Fruit fly (Drosophila melanogaster) whole organism, wandering third instar larva: ENCODE results near the gene CG43448.

Experiments used
- Abd-B ChIP-seq: fragments of >200 bp; optimal IDR thresholded peaks from 2 replicates; lab custom pipeline; 2017; ENCODE audit warnings: missing biosample characterization, missing genetic modification characterization
- CG32264 ChIP-seq: fragments of 200-800 bp; sonication (Bioruptor generic); optimal IDR thresholded peaks from 2 replicates; lab custom pipeline; 2016; ENCODE audit warnings: missing biosample characterization, missing genetic modification characterization
- CG9705 ChIP-seq: fragments of 200-800 bp; sonication (Bioruptor generic); optimal IDR thresholded peaks from 2 replicates; lab custom pipeline; 2018; ENCODE audit warnings: missing biosample characterization, mild to moderate bottlenecking, missing genetic modification characterization
- CrebA ChIP-seq: fragments of 200-800 bp; sonication (Bioruptor generic); optimal IDR thresholded peaks from 2 replicates; lab custom pipeline; 2016; ENCODE audit warnings: missing biosample characterization, mild to moderate bottlenecking, missing genetic modification characterization, borderline replicate concordance
- Dfd ChIP-seq: fragments of >200 bp; optimal IDR thresholded peaks from 2 replicates; lab custom pipeline; 2017; ENCODE audit warnings: missing biosample characterization, missing genetic modification characterization
- Dif ChIP-seq: fragments of 200-275, 200-300 bp; sonication (Bioruptor generic); optimal IDR thresholded peaks from 2 replicates; lab custom pipeline; 2018; ENCODE audit warnings: missing biosample characterization, missing genetic modification characterization; ENCODE audit not compliant: partially characterized antibody
- GATAd ChIP-seq: sonication (Bioruptor generic); optimal IDR thresholded peaks from 2 replicates; lab custom pipeline; 2016; ENCODE audit warnings: missing biosample characterization, missing genetic modification characterization
- HLH106 ChIP-seq: fragments of 200-800 bp; optimal IDR thresholded peaks from 3 replicates; lab custom pipeline; 2019; ENCODE audit warnings: missing biosample characterization, mild to moderate bottlenecking, missing genetic modification characterization, moderate library complexity
- Hnf4 ChIP-seq: fragments of 200-800 bp; sonication (Bioruptor generic); optimal IDR thresholded peaks from 2 replicates; lab custom pipeline; 2016; ENCODE audit warnings: missing biosample characterization, mild to moderate bottlenecking, missing genetic modification characterization
- Hr78 ChIP-seq: fragments of >200 bp; optimal IDR thresholded peaks from 2 replicates; lab custom pipeline; 2017; ENCODE audit warnings: missing biosample characterization, missing genetic modification characterization
- Hr83 ChIP-seq: fragments of 200-300 bp; sonication (Bioruptor generic); optimal IDR thresholded peaks from 2 replicates; lab custom pipeline; 2016; ENCODE audit warnings: missing biosample characterization, mild to moderate bottlenecking, missing genetic modification characterization, moderate library complexity; ENCODE audit not compliant: poor library complexity, severe bottlenecking
- Jra ChIP-seq: sonication (Bioruptor generic); optimal IDR thresholded peaks from 2 replicates; lab custom pipeline; 2016; ENCODE audit warnings: missing biosample characterization, missing genetic modification characterization
- Mio ChIP-seq: sonication (Bioruptor generic); optimal IDR thresholded peaks from 2 replicates; lab custom pipeline; 2016; ENCODE audit warnings: missing biosample characterization, missing genetic modification characterization
- Myc ChIP-seq: fragments of >200 bp; optimal IDR thresholded peaks from 2 replicates; lab custom pipeline; 2017
- N ChIP-seq: fragments of >200 bp; optimal IDR thresholded peaks from 2 replicates; lab custom pipeline; 2018; ENCODE audit warnings: missing biosample characterization, missing external identifiers, missing genetic modification characterization
- OdsH ChIP-seq: fragments of 200-800 bp; sonication (Bioruptor generic); optimal IDR thresholded peaks from 2 replicates; lab custom pipeline; 2016; ENCODE audit warnings: missing biosample characterization, mild to moderate bottlenecking, missing genetic modification characterization
- Rel ChIP-seq, 2 experiments: fragments of 200-800 bp; sonication (Bioruptor generic) in 1 of 2; optimal IDR thresholded peaks; 2 replicates in 1 of 2; 3 replicates in 1 of 2; lab custom pipeline; 2016 to 2019; ENCODE audit warnings: mild to moderate bottlenecking in 2 of 2, missing biosample characterization in 2 of 2, missing genetic modification characterization in 2 of 2, moderate library complexity in 1 of 2
- Sp1 ChIP-seq: fragments of 200-800 bp; sonication (Bioruptor generic); optimal IDR thresholded peaks from 3 replicates; lab custom pipeline; 2019; ENCODE audit warnings: missing biosample characterization, mild to moderate bottlenecking, missing genetic modification characterization, moderate library complexity
- Vsx2 ChIP-seq: fragments of 200-300, 225-300 bp; sonication (Bioruptor generic); optimal IDR thresholded peaks from 2 replicates; lab custom pipeline; 2018; ENCODE audit warnings: missing biosample characterization, missing genetic modification characterization; ENCODE audit not compliant: partially characterized antibody
- br ChIP-seq: fragments of 200-800 bp; sonication (Bioruptor generic); optimal IDR thresholded peaks from 2 replicates; lab custom pipeline; 2016; ENCODE audit warnings: missing biosample characterization, missing genetic modification characterization
- brk ChIP-seq: fragments of 200-800 bp; sonication (Bioruptor generic); optimal IDR thresholded peaks from 2 replicates; lab custom pipeline; 2016; ENCODE audit warnings: missing biosample characterization, mild to moderate bottlenecking, missing genetic modification characterization
- dl ChIP-seq, 2 experiments: fragments of 175-275, 200-275 bp in 1 of 2; fragments of 200-275 bp in 1 of 2; sonication (Bioruptor generic); optimal IDR thresholded peaks; lab custom pipeline; 2018; ENCODE audit warnings: mild to moderate bottlenecking in 2 of 2, missing biosample characterization in 2 of 2, missing genetic modification characterization in 2 of 2, moderate library complexity in 2 of 2; ENCODE audit not compliant: partially characterized antibody in 2 of 2, insufficient read depth in 1 of 2
- dmrt93B ChIP-seq: fragments of 200-800 bp; sonication (Bioruptor generic); optimal IDR thresholded peaks from 2 replicates; lab custom pipeline; 2018; ENCODE audit warnings: missing biosample characterization, mild to moderate bottlenecking, missing genetic modification characterization
- dsf ChIP-seq: sonication (Bioruptor generic); optimal IDR thresholded peaks from 2 replicates; lab custom pipeline; 2016; ENCODE audit warnings: missing biosample characterization, missing genetic modification characterization, borderline replicate concordance
- ey ChIP-seq: fragments of 200-800 bp; sonication (Bioruptor generic); optimal IDR thresholded peaks from 2 replicates; lab custom pipeline; 2016; ENCODE audit warnings: missing biosample characterization, missing genetic modification characterization
- foxo ChIP-seq, 2 experiments: fragments of 200-800 bp; sonication (Bioruptor generic); optimal IDR thresholded peaks; 2 replicates in 1 of 2; 3 replicates in 1 of 2; lab custom pipeline; 2016 to 2017; ENCODE audit warnings: missing biosample characterization in 2 of 2, missing genetic modification characterization in 2 of 2
- fru ChIP-seq: fragments of 200-800 bp; sonication (Bioruptor generic); optimal IDR thresholded peaks from 3 replicates; lab custom pipeline; 2016; ENCODE audit warnings: missing biosample characterization, mild to moderate bottlenecking, missing genetic modification characterization
- h ChIP-seq: fragments of 200-800 bp; sonication (Bioruptor generic); optimal IDR thresholded peaks from 3 replicates; lab custom pipeline; 2016; ENCODE audit warnings: missing biosample characterization, mild to moderate bottlenecking, missing genetic modification characterization
- jim ChIP-seq: fragments of 175-275, 200-325 bp; sonication (Bioruptor generic); optimal IDR thresholded peaks from 2 replicates; lab custom pipeline; 2016; ENCODE audit warnings: missing biosample characterization, mild to moderate bottlenecking, missing genetic modification characterization
- lola ChIP-seq: fragments of >200 bp; optimal IDR thresholded peaks from 2 replicates; lab custom pipeline; 2017; ENCODE audit warnings: missing biosample characterization, missing genetic modification characterization
- pan ChIP-seq: fragments of >200 bp; optimal IDR thresholded peaks from 2 replicates; lab custom pipeline; 2017
- psq ChIP-seq: fragments of 200-800 bp; sonication (Bioruptor generic); optimal IDR thresholded peaks from 3 replicates; lab custom pipeline; 2017; ENCODE audit warnings: missing biosample characterization, mild to moderate bottlenecking, missing genetic modification characterization, moderate library complexity
- rgr ChIP-seq: fragments of 200-800 bp; sonication (Bioruptor generic); optimal IDR thresholded peaks from 3 replicates; lab custom pipeline; 2016; ENCODE audit warnings: missing biosample characterization, mild to moderate bottlenecking, missing genetic modification characterization
- sage ChIP-seq: fragments of 200-800 bp; sonication (Bioruptor generic); optimal IDR thresholded peaks from 2 replicates; lab custom pipeline; 2016; ENCODE audit warnings: missing biosample characterization, mild to moderate bottlenecking, missing genetic modification characterization
- sv ChIP-seq: fragments of 200-800 bp; sonication (Bioruptor generic); optimal IDR thresholded peaks from 3 replicates; lab custom pipeline; 2016; ENCODE audit warnings: missing biosample characterization, missing genetic modification characterization
- tai ChIP-seq: sonication (Bioruptor generic); optimal IDR thresholded peaks from 2 replicates; lab custom pipeline; 2016; ENCODE audit warnings: missing biosample characterization, missing genetic modification characterization
- usp ChIP-seq: fragments of >200 bp; optimal IDR thresholded peaks from 2 replicates; lab custom pipeline; 2017; ENCODE audit warnings: missing biosample characterization, missing genetic modification characterization
- woc ChIP-seq: sonication (Bioruptor generic); optimal IDR thresholded peaks from 2 replicates; lab custom pipeline; 2016; ENCODE audit warnings: missing biosample characterization, mild to moderate bottlenecking, missing genetic modification characterization

Gene CG43448

dm6 chr3R:30272176-30272857 is 34.8 kb upstream of the CG43448 start:
- TF ChIP-seq rgr (GFP tag; lab: Kevin White, UChicago) (peak; percentile 98), CrebA (GFP tag; lab: Kevin White, UChicago) (peak; percentile 42), Dfd (GFP tag; lab: Kevin White, UChicago) (no peak), dl (GFP tag; optimal IDR thresholded peaks at IDR 0.05; lab: Kevin White, UChicago; ENCODE audit: insufficient read depth in 1 of 2, partially characterized antibody in 2 of 2) (peak in 1 of 2 experiments; percentile 25), Abd-B (GFP tag; lab: Kevin White, UChicago) (no peak), HLH106 (tag; lab: Kevin White, UChicago) (peak; percentile 95), N (no peak), GATAd (peak; percentile 21), dmrt93B (GFP tag; lab: Kevin White, UChicago) (peak; percentile 92), brk (peak; percentile 95), Hr78 (GFP tag; lab: Kevin White, UChicago) (no peak), dsf (peak; percentile 82), OdsH (peak; percentile 97), h (GFP tag; lab: Kevin White, UChicago) (peak; percentile 98), Myc (lab: Kevin White, UChicago) (no peak), Vsx2 (peak; percentile 31), br (GFP tag; lab: Kevin White, UChicago) (peak; percentile 95), ey (GFP tag; lab: Kevin White, UChicago) (peak; percentile 98), woc (peak; percentile 94), foxo (GFP tag; optimal IDR thresholded peaks at IDR 0.05; lab: Kevin White, UChicago) (peak; percentile 84 to 98), Jra (GFP tag; lab: Kevin White, UChicago) (peak; percentile 90), sv (GFP tag; lab: Kevin White, UChicago) (no peak), Mio (GFP tag; lab: Kevin White, UChicago) (peak; percentile 54), sage (GFP tag; lab: Kevin White, UChicago) (peak; percentile 92), jim (no peak), lola (GFP tag; lab: Kevin White, UChicago) (no peak), Sp1 (peak; percentile 97), psq (GFP tag; lab: Kevin White, UChicago) (peak; percentile 98), pan (lab: Kevin White, UChicago) (no peak), Hnf4 (GFP tag; lab: Kevin White, UChicago) (peak; percentile 95), fru (GFP tag; lab: Kevin White, UChicago) (peak; percentile 98), usp (GFP tag; lab: Kevin White, UChicago) (no peak), Rel (GFP tag; optimal IDR thresholded peaks at IDR 0.05; lab: Kevin White, UChicago) (peak; percentile 76), Rel (tag; optimal IDR thresholded peaks at IDR 0.05; lab: Kevin White, UChicago) (peak; percentile 66), tai (peak; percentile 92), Hr83 (GFP tag; lab: Kevin White, UChicago) (peak; percentile 75), CG32264 (GFP tag; lab: Kevin White, UChicago) (peak; percentile 91), Dif (GFP tag; lab: Kevin White, UChicago) (peak; percentile 9), CG9705 (peak; percentile 74)

DNA sequence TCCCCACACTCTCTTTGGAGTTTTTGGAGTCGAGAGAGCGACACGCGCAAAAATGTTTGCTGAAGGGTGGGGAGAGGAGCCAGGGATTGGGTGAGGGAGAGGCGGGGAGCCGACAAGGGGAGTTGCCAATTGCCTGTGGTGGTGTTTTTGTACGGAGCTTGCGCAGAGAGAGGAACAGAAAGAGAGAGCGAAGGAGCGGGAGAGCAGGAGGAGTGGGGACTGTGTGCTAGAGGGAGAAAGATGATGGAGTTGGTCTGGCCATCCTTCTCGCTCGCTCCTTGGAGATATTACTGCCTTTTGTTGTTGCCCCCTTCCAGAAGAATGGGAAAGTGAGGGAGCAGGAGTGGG is 33.6 kb upstream of the CG43448 start:
- no peak for TF ChIP-seq sv (GFP tag; lab: Kevin White, UChicago)
- TF ChIP-seq Sp1: no peak
- peak; percentile 97 for TF ChIP-seq psq (GFP tag; lab: Kevin White, UChicago)
- TF ChIP-seq Mio (GFP tag; lab: Kevin White, UChicago): no peak
- TF ChIP-seq dmrt93B (GFP tag; lab: Kevin White, UChicago): no peak
- TF ChIP-seq Jra (GFP tag; lab: Kevin White, UChicago): no peak
- TF ChIP-seq usp (GFP tag; lab: Kevin White, UChicago): no peak
- no peak for TF ChIP-seq Rel (GFP tag; optimal IDR thresholded peaks at IDR 0.05; lab: Kevin White, UChicago)
- TF ChIP-seq Rel (tag; optimal IDR thresholded peaks at IDR 0.05; lab: Kevin White, UChicago): peak; percentile 28
- TF ChIP-seq tai: peak; percentile 84
- peak; percentile 62 for TF ChIP-seq Vsx2
- TF ChIP-seq rgr (GFP tag; lab: Kevin White, UChicago): no peak
- peak; percentile 94 for TF ChIP-seq fru (GFP tag; lab: Kevin White, UChicago)
- TF ChIP-seq Dif (GFP tag; lab: Kevin White, UChicago): peak; percentile 60
- peak; percentile 34 to 50 for TF ChIP-seq dl (GFP tag; optimal IDR thresholded peaks at IDR 0.05; lab: Kevin White, UChicago; ENCODE audit: insufficient read depth in 1 of 2, partially characterized antibody in 2 of 2)
- no peak for TF ChIP-seq lola (GFP tag; lab: Kevin White, UChicago)
